Fruit fly (Drosophila melanogaster): Measurements from ENCODE around the gene dbo.

Gene dbo

dm6 chr3L:15826347-15826984 lies at the start of gene dbo, which contains the start of gene DCP2:
dbo (plus strand) TSS chr3L:15826888.
DCP2 (minus strand) TSS chr3L:15826423.
- TF ChIP-seq CG17801 (GFP tag; optimal IDR thresholded peaks at IDR 0.05; ENCODE audit: partially characterized antibody) = no peak

- TF ChIP-seq CG17801 (GFP tag; optimal IDR thresholded peaks at IDR 0.05; ENCODE audit: partially characterized antibody) = no peak
Measured at dm6 chr3L:15777383-15777782, 49.3 kb upstream of the dbo start.

dm6 chr3L:15777839-15778238 lies 48.8 kb upstream of the dbo start:
- no peak for TF ChIP-seq CG17801 (GFP tag; optimal IDR thresholded peaks at IDR 0.05; ENCODE audit: partially characterized antibody)

- TF ChIP-seq CG17801 (GFP tag; optimal IDR thresholded peaks at IDR 0.05; ENCODE audit: partially characterized antibody) = no peak
Measured at dm6 chr3L:15778951-15779350, 47.7 kb upstream of the dbo start.

- TF ChIP-seq CG17801 (GFP tag; optimal IDR thresholded peaks at IDR 0.05; ENCODE audit: partially characterized antibody) = no peak
Measured at dm6 chr3L:15785368-15785767, 41.3 kb upstream of the dbo start.

- no peak for TF ChIP-seq CG17801 (GFP tag; optimal IDR thresholded peaks at IDR 0.05; ENCODE audit: partially characterized antibody)
Measured at dm6 chr3L:15787406-15787805, 39.3 kb upstream of the dbo start.

dm6 chr3L:15791072-15791471 lies 35.6 kb upstream of the dbo start:
- no peak for TF ChIP-seq CG17801 (GFP tag; optimal IDR thresholded peaks at IDR 0.05; ENCODE audit: partially characterized antibody)

- TF ChIP-seq CG17801 (GFP tag; optimal IDR thresholded peaks at IDR 0.05; ENCODE audit: partially characterized antibody) = no peak
Measured at dm6 chr3L:15794311-15794710, 32.4 kb upstream of the dbo start.

dm6 chr3L:15802117-15802516 lies 24.6 kb upstream of the dbo start:
- TF ChIP-seq CG17801 (GFP tag; optimal IDR thresholded peaks at IDR 0.05; ENCODE audit: partially characterized antibody) = no peak

dm6 chr3L:15802655-15803054 lies 24.0 kb upstream of the dbo start:
- no peak for TF ChIP-seq CG17801 (GFP tag; optimal IDR thresholded peaks at IDR 0.05; ENCODE audit: partially characterized antibody)

dm6 chr3L:15808022-15808421 lies 18.7 kb upstream of the dbo start, which contains the start of gene CG6244:
CG6244 (plus strand) TSS chr3L:15808322.
- TF ChIP-seq CG17801 (GFP tag; optimal IDR thresholded peaks at IDR 0.05; ENCODE audit: partially characterized antibody) = no peak

dm6 chr3L:15808667-15809066 lies 18.0 kb upstream of the dbo start:
- TF ChIP-seq CG17801 (GFP tag; optimal IDR thresholded peaks at IDR 0.05; ENCODE audit: partially characterized antibody) = no peak

dm6 chr3L:15809185-15809584 lies 17.5 kb upstream of the dbo start, which contains the start of gene CG13445:
CG13445 (plus strand) TSS chr3L:15809485.
- no peak for TF ChIP-seq CG17801 (GFP tag; optimal IDR thresholded peaks at IDR 0.05; ENCODE audit: partially characterized antibody)

- no peak for TF ChIP-seq CG17801 (GFP tag; optimal IDR thresholded peaks at IDR 0.05; ENCODE audit: partially characterized antibody)
Measured at dm6 chr3L:15809768-15810167, 16.9 kb upstream of the dbo start.

dm6 chr3L:15813988-15814387 lies 12.7 kb upstream of the dbo start:
- no peak for TF ChIP-seq CG17801 (GFP tag; optimal IDR thresholded peaks at IDR 0.05; ENCODE audit: partially characterized antibody)

- TF ChIP-seq CG17801 (GFP tag; optimal IDR thresholded peaks at IDR 0.05; ENCODE audit: partially characterized antibody) = peak; percentile 1
Measured at dm6 chr3L:15815353-15816142, 11.1 kb upstream of the dbo start.
